Worm (Caenorhabditis elegans) whole organism, L4/young adult: ENCODE measurements around the gene zipt-2.3.

ENCODE experiments used
- W03F9.2 ChIP-seq: fragments of 150-350 bp; optimal IDR thresholded peaks from 2 replicates; lab custom pipeline; 2014; ENCODE audit warnings: missing biosample characterization, missing genetic modification characterization
- dao-5 ChIP-seq: sonication (generic microtip); optimal IDR thresholded peaks from 2 replicates; lab custom pipeline; 2016; ENCODE audit warnings: missing genotype, missing genetic modification characterization, moderate library complexity, missing compliant biosample characterization
- him-1 ChIP-seq: sonication (generic microtip); optimal IDR thresholded peaks from 2 replicates; lab custom pipeline; 2016; ENCODE audit warnings: missing genotype, missing genetic modification reagents, missing genetic modification characterization, missing compliant biosample characterization

- TF ChIP-seq him-1 (tag; lab: Kevin White, UChicago) (no peak), dao-5 (tag; lab: Kevin White, UChicago) (no peak), W03F9.2 (tag; lab: Kevin White, UChicago) (no peak)
Measured at ce11 chrII:13729416-13729815, 13.7 kb upstream of the zipt-2.3 start, which contains the start of gene Y54G9A.9.
